Fruit fly (Drosophila melanogaster): ENCODE data around the gene CG31673.
A peak's percentile ranks its signal among the peaks of the same experiment; 100 is the strongest.

The CG31673 gene

dm6 chr2L:20817170-20817569 is 12.2 kb upstream of the CG31673 start, which contains the start of gene CheB38b:
Gene CheB38b (minus strand): TSS chr2L:20817270.
- no peak for TF ChIP-seq fkh (GFP tag; optimal IDR thresholded peaks at IDR 0.05)
- TF ChIP-seq CG11294 (GFP tag; IDR thresholded peaks at IDR 0.05): no peak
- no peak for TF ChIP-seq CG11762 (GFP tag; optimal IDR thresholded peaks at IDR 0.05; ENCODE audit: insufficient read depth)
- no peak for TF ChIP-seq fd85E (GFP tag; optimal IDR thresholded peaks at IDR 0.05)
- TF ChIP-seq CG6854 (GFP tag; optimal IDR thresholded peaks at IDR 0.05): no peak
- TF ChIP-seq Smox (GFP tag; optimal IDR thresholded peaks at IDR 0.05): no peak
- TF ChIP-seq CG1621 (tag; optimal IDR thresholded peaks at IDR 0.05): no peak
- TF ChIP-seq Sox14 (GFP tag; optimal IDR thresholded peaks at IDR 0.05): no peak

DNA sequence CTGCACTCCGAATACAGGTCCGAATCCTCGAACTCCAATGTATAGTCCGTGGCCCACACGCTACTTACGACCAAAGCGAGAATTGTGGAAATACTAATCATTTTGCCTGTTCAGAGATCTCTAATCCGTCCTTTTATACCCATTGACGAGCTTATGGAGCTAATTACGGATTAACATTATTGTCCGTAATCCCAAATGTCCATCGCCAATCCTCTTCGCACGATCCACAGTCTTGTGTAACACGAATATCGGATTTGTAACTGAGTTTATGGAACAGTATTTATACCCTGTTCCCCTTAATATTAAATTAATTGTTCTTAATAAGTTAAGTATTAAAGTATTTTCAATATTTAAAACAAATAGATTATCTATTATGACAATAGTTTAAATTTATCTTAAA is 11.0 kb upstream of the CG31673 start, which contains the start of gene CheB38a:
Gene CheB38a (minus strand): TSS at position 101 of the 400 bp plus-strand sequence.
- TF ChIP-seq vri (GFP tag; optimal IDR thresholded peaks at IDR 0.05) (no peak), CG3919 (GFP tag; optimal IDR thresholded peaks at IDR 0.05) (no peak), salr (GFP tag; optimal IDR thresholded peaks at IDR 0.05) (no peak), CG1621 (tag; optimal IDR thresholded peaks at IDR 0.05) (no peak), acj6 (GFP tag; optimal IDR thresholded peaks at IDR 0.05) (no peak), CG8119 (GFP tag; IDR thresholded peaks at IDR 0.05) (no peak), Sox14 (GFP tag; optimal IDR thresholded peaks at IDR 0.05) (no peak), CG11762 (GFP tag; optimal IDR thresholded peaks at IDR 0.05; ENCODE audit: insufficient read depth) (no peak), ss (GFP tag; optimal IDR thresholded peaks at IDR 0.05) (no peak), CG31627 (GFP tag; optimal IDR thresholded peaks at IDR 0.05) (no peak), topi (GFP tag; optimal IDR thresholded peaks at IDR 0.05) (no peak), CG6276 (GFP tag; optimal IDR thresholded peaks at IDR 0.05) (no peak), svp (GFP tag) (no peak)

dm6 chr2L:20820767-20821166 is 8.6 kb upstream of the CG31673 start, which contains the start of gene CheB38c:
Gene CheB38c (minus strand): TSS chr2L:20820867.
- TF ChIP-seq Eip78C (GFP tag) (peak; percentile 19), Ets21C (GFP tag; optimal IDR thresholded peaks at IDR 0.05) (no peak), dsx (GFP tag; optimal IDR thresholded peaks at IDR 0.05; ENCODE audit: poor library complexity, severe bottlenecking) (peak; percentile 35)

DNA sequence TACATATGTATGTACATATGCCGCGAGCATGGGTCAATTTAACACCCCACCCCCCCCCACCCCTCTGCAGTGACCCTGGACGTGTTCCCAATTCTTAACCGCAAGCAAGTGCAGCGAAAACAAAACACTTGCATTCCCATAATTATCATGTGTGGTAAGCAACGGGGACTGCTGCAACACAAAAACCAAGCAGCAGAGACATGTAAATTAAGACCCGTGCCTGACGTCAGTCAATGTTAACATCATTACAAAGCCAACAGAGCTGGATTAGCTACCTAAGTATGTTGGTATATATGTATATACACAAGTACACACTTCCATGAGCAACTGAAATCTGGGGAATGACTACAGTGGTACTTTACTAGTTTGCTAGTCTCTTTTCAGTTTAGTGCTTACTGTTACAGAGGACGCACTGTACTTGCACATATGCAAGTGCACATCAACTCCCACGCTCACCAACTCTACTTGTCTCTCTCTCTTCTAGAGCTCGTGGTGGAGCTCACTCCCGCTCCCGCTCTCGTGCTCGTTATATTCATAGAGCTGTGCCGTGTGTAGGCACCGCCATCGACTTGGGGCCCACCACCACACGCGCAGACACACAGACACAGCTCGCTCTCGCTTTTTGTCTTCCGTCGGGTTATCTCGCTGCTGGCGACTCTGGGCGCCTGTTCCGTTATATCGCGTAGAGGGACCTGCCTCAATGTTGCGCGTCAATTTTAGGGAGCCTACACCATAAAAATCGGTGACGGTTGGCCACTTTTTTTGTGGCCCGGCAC is 8.0 kb upstream of the CG31673 start:
- TF ChIP-seq CG8119 (GFP tag; IDR thresholded peaks at IDR 0.05) (peak; percentile 76; the same call in 2 of the 3 replicates), CG8632 (GFP tag; optimal IDR thresholded peaks at IDR 0.05) (no peak), Hr39 (GFP tag; optimal IDR thresholded peaks at IDR 0.05) (no peak), CG16779 (tag; optimal IDR thresholded peaks at IDR 0.05) (peak; percentile 21), Sox14 (GFP tag; optimal IDR thresholded peaks at IDR 0.05) (no peak), CG10669 (GFP tag; optimal IDR thresholded peaks at IDR 0.05) (peak; percentile 41), Hr4 (GFP tag; optimal IDR thresholded peaks at IDR 0.05) (peak; percentile 4), Ets21C (GFP tag; optimal IDR thresholded peaks at IDR 0.05) (no peak), CG11294 (GFP tag; IDR thresholded peaks at IDR 0.05) (peak; percentile 59), CG10631 (GFP tag; optimal IDR thresholded peaks at IDR 0.05) (no peak), spab (GFP tag; optimal IDR thresholded peaks at IDR 0.05) (peak; percentile 47), Met (GFP tag; optimal IDR thresholded peaks at IDR 0.05) (no peak), Eip93F (GFP tag; optimal IDR thresholded peaks at IDR 0.05) (peak; percentile 65), CG31627 (GFP tag; optimal IDR thresholded peaks at IDR 0.05) (no peak), CG6792 (GFP tag; optimal IDR thresholded peaks at IDR 0.05) (no peak), CG6808 (GFP tag; optimal IDR thresholded peaks at IDR 0.05) (peak; percentile 40), eg (GFP tag; IDR thresholded peaks at IDR 0.05) (peak; percentile 84), topi (GFP tag; optimal IDR thresholded peaks at IDR 0.05) (no peak), Eip75B (GFP tag; optimal IDR thresholded peaks at IDR 0.05) (no peak), svp (GFP tag) (no peak), CG11762 (GFP tag; optimal IDR thresholded peaks at IDR 0.05; ENCODE audit: insufficient read depth) (peak; percentile 37), Gug (GFP tag; IDR thresholded peaks at IDR 0.05) (peak; percentile 37; the same call in 1 of the 2 replicates), Sox15 (GFP tag; optimal IDR thresholded peaks at IDR 0.05) (no peak), OdsH (GFP tag; optimal IDR thresholded peaks at IDR 0.05) (no peak), acj6 (GFP tag; optimal IDR thresholded peaks at IDR 0.05) (no peak), lz (GFP tag; optimal IDR thresholded peaks at IDR 0.05) (no peak), CG3032 (tag; optimal IDR thresholded peaks at IDR 0.05) (peak; percentile 20), esn (GFP tag; optimal IDR thresholded peaks at IDR 0.05) (no peak), dsx (GFP tag; optimal IDR thresholded peaks at IDR 0.05; ENCODE audit: poor library complexity, severe bottlenecking) (peak; percentile 89), Lpt (GFP tag; optimal IDR thresholded peaks at IDR 0.05) (peak; percentile 14), salr (GFP tag; optimal IDR thresholded peaks at IDR 0.05) (no peak), Blimp-1 (GFP tag; optimal IDR thresholded peaks at IDR 0.05) (peak; percentile 40)
